Worm (Caenorhabditis elegans) whole organism, late embryonic: ENCODE results near the gene K08D8.2.

Source experiments
- ceh-2 ChIP-seq: sonication (generic microtip); optimal IDR thresholded peaks from 2 replicates; lab custom pipeline; 2016; ENCODE audit warnings: missing genotype, missing genetic modification characterization, missing compliant biosample characterization
- ceh-22 ChIP-seq: sonication (generic microtip); optimal IDR thresholded peaks from 2 replicates; lab custom pipeline; 2017; ENCODE audit warnings: missing biosample characterization, missing genetic modification characterization

ce11 chrIV:12911990-12912389 is 9.1 kb downstream of the K08D8.2 start, which contains the start of gene K08D8.5:
- TF ChIP-seq ceh-22 (tag; lab: Kevin White, UChicago) (no peak), ceh-2 (no peak)
